Fruit fly (Drosophila melanogaster) whole organism, adult: ENCODE results near the gene Hsp68.

ENCODE experiments used
- CG12768 ChIP-seq: fragments of 200-800 bp; sonication (Bioruptor generic); optimal IDR thresholded peaks from 2 replicates; lab custom pipeline; 2017; ENCODE audit warnings: missing biosample characterization, missing genetic modification characterization, mild to moderate bottlenecking, moderate library complexity, missing genetic modification reagents
- CG5204 ChIP-seq: fragments of 200-800 bp; sonication (Bioruptor generic); optimal IDR thresholded peaks from 2 replicates; lab custom pipeline; 2016; ENCODE audit warnings: missing biosample characterization, missing genetic modification characterization
- CG7101 ChIP-seq: fragments of 200-800 bp; sonication (Bioruptor generic); optimal IDR thresholded peaks from 2 replicates; lab custom pipeline; 2018; ENCODE audit warnings: missing biosample characterization, mild to moderate bottlenecking, missing genetic modification characterization, moderate library complexity
- bab1 ChIP-seq: fragments of 200-800 bp; sonication (Bioruptor generic); optimal IDR thresholded peaks from 3 replicates; lab custom pipeline; 2019; ENCODE audit warnings: missing biosample characterization, mild to moderate bottlenecking, missing genetic modification characterization, moderate library complexity

DNA sequence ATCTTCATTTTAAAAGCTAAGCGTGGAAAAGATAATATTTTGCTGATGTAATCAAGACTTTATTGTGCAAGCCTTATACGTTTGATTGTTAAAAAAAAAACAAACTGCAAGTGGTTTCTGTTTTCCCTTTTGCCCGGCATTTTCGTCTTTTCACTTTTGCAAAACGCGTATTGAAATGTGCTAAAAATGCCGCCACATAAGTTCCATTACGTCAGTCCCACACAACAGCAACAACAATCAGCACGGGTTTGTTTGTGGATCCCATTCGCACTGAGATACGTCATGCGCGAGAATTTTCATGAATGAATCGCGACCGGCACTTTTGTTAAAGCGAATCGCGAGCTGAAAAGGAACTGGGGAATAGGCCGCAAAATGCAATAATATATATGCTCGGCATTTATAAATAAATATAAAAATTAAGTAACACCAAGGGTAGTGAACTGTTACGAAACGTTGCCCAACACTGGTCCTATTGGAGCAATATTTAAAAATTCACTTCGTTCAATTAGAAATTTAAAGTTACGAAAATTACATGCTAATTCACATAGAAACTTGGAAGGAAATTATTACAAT lies 49.0 kb upstream of the Hsp68 start:
- TF ChIP-seq CG12768 (GFP tag; lab: Kevin White, UChicago) (peak; percentile 80), bab1 (GFP tag; lab: Kevin White, UChicago) (peak; percentile 87), CG5204 (GFP tag; lab: Kevin White, UChicago) (peak; percentile 62), CG7101 (peak; percentile 78)
